Fruit fly (Drosophila melanogaster) whole organism, adult: Measurements from ENCODE around the gene CG42676.

Experiments
- CG7045 ChIP-seq: fragments of 200-800 bp; sonication (Bioruptor generic); optimal IDR thresholded peaks from 2 replicates; lab custom pipeline; 2017; ENCODE audit warnings: missing biosample characterization, mild to moderate bottlenecking, missing genetic modification characterization
- pad ChIP-seq: fragments of 200-800 bp; sonication (Bioruptor generic); optimal IDR thresholded peaks from 3 replicates; lab custom pipeline; 2017; ENCODE audit warnings: missing biosample characterization, missing genetic modification characterization, mild to moderate bottlenecking, moderate library complexity, missing genetic modification reagents
- toe ChIP-seq: fragments of 200-800 bp; sonication (Bioruptor generic); optimal IDR thresholded peaks from 2 replicates; lab custom pipeline; 2016; ENCODE audit warnings: missing biosample characterization, missing genetic modification characterization

DNA sequence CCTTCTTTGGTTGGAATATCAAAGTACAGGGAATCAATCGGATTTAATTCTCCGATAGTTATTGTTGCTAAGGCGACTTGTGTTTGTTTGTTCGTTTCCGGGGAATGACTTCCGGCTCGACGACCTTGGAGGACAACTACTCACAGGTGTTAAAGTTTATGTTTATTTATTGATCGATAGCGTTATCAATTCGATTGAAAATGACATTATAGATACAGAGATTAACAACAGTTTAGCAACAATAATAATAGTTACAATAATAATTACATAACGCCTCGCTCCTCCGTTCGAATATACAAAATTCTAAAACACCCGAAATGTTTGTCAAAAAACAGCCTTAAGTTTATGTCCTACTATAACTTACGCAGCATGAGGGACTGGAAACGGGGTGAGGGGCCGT lies 31.2 kb upstream of the CG42676 start, which contains the start of gene Dhc62B:
- no peak for TF ChIP-seq toe (GFP tag; lab: Kevin White, UChicago)
- no peak for TF ChIP-seq pad (GFP tag; lab: Kevin White, UChicago)
- TF ChIP-seq CG7045 (GFP tag; lab: Kevin White, UChicago) = no peak
